Fruit fly (Drosophila melanogaster) S2 (cell line): ENCODE data around the gene CG2938.

Experiments
- CG8478 ChIP-seq: fragments of >200 bp; optimal IDR thresholded peaks from 2 replicates; lab custom pipeline; 2018
- CTCF ChIP-seq, 2 experiments: fragments of >200 bp; optimal IDR thresholded peaks; 2 replicates each; lab custom pipeline; 2018

- TF ChIP-seq CTCF (optimal IDR thresholded peaks at IDR 0.05; lab: Kevin White, UChicago) = no peak
- TF ChIP-seq CG8478 (lab: Kevin White, UChicago) = no peak
Observed at dm6 chrX:3949409-3950178, 13.3 kb upstream of the CG2938 start.
